Worm (Caenorhabditis elegans) whole organism, L3 larva: ENCODE results near the gene col-151.

ENCODE experiments used
- ceh-82 ChIP-seq: fragments of 150-350 bp; optimal IDR thresholded peaks from 2 replicates; lab custom pipeline; 2014; ENCODE audit warnings: missing biosample characterization, missing genetic modification characterization
- elt-2 ChIP-seq: sonication (generic microtip); optimal IDR thresholded peaks from 2 replicates; lab custom pipeline; 2016; ENCODE audit warnings: missing genetic modification reagents, mild to moderate bottlenecking, missing genetic modification characterization, missing compliant biosample characterization
- fkh-10 ChIP-seq: sonication (generic microtip); optimal IDR thresholded peaks from 2 replicates; lab custom pipeline; 2017; ENCODE audit warnings: missing biosample characterization, missing genetic modification reagents, missing genetic modification characterization

DNA sequence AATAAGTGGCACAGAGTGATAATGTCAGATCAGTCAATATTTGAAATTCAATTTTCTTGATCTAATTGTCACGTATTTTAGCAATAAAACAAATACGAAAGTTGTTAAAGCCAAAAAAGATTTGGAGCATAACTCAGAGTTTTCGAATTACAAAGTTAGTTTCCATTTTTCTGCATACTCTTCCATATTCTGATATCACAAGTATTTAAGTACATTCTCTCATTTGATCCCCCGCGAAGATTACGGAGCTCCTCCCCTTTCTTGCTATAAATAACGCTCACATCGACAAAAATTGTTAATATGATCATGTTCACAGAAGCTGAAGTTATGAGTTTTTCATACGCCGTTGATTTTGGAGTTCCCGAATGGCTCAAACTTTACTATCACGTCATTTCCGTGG is 26.8 kb downstream of the col-151 start, which contains the start of gene sri-20:
- TF ChIP-seq fkh-10 (GFP tag; lab: Kevin White, UChicago) (no peak), ceh-82 (tag; lab: Kevin White, UChicago) (no peak), elt-2 (tag; lab: Kevin White, UChicago) (no peak)
